Fruit fly (Drosophila melanogaster) whole organism, embryonic: Measurements from ENCODE around the gene Myo31DF.

Source experiments
- Atf6 ChIP-seq: fragments of 200-800 bp; sonication (Bioruptor generic); IDR thresholded peaks from 2 replicates; pipeline ENCODE4 v1.3.6; 2022; ENCODE audit warnings: missing biosample characterization, missing genetic modification characterization
- CG11723 ChIP-seq: fragments of 200-800 bp; sonication (Bioruptor generic); optimal IDR thresholded peaks from 2 replicates; lab custom pipeline; 2017; ENCODE audit warnings: missing biosample characterization, mild to moderate bottlenecking, missing genetic modification characterization
- CG12299 ChIP-seq: fragments of 200-800 bp; sonication (Bioruptor generic); optimal IDR thresholded peaks from 2 replicates; lab custom pipeline; 2018; ENCODE audit warnings: missing biosample characterization, mild to moderate bottlenecking, missing genetic modification characterization
- CG12769 ChIP-seq: fragments of 200-800 bp; sonication (Bioruptor generic); optimal IDR thresholded peaks from 2 replicates; lab custom pipeline; 2019; ENCODE audit warnings: missing biosample characterization, mild to moderate bottlenecking, missing genetic modification characterization, moderate library complexity
- CG13296 ChIP-seq: fragments of 200-800 bp; sonication (Bioruptor generic); optimal IDR thresholded peaks from 3 replicates; lab custom pipeline; 2018; ENCODE audit warnings: missing biosample characterization, mild to moderate bottlenecking, missing genetic modification characterization
- CG13775 ChIP-seq: fragments of 200-800 bp; sonication (Bioruptor generic); optimal IDR thresholded peaks from 3 replicates; lab custom pipeline; 2017; ENCODE audit warnings: missing biosample characterization, mild to moderate bottlenecking, missing genetic modification characterization
- CG14710 ChIP-seq: fragments of 200-800 bp; sonication (Bioruptor generic); optimal IDR thresholded peaks from 3 replicates; lab custom pipeline; 2019; ENCODE audit warnings: missing biosample characterization, mild to moderate bottlenecking, missing genetic modification characterization, moderate library complexity
- CG15269 ChIP-seq: fragments of 200-800 bp; sonication (Bioruptor generic); optimal IDR thresholded peaks from 2 replicates; lab custom pipeline; 2018; ENCODE audit warnings: missing biosample characterization, mild to moderate bottlenecking, missing genetic modification characterization, moderate library complexity
- CG1529 ChIP-seq: fragments of 200-800 bp; sonication (Bioruptor generic); optimal IDR thresholded peaks from 3 replicates; lab custom pipeline; 2018; ENCODE audit warnings: missing biosample characterization, missing genetic modification characterization
- CG2678 ChIP-seq: fragments of 200-800 bp; sonication (Bioruptor generic); optimal IDR thresholded peaks from 3 replicates; lab custom pipeline; 2019; ENCODE audit warnings: missing biosample characterization, mild to moderate bottlenecking, missing genetic modification characterization, moderate library complexity
- CG3065 ChIP-seq: fragments of 200-800 bp; sonication (Bioruptor generic); optimal IDR thresholded peaks from 2 replicates; lab custom pipeline; 2016; ENCODE audit warnings: missing biosample characterization, missing genetic modification characterization
- CG32532 ChIP-seq: fragments of 200-800 bp; sonication (Bioruptor generic); IDR thresholded peaks from 2 replicates; pipeline ENCODE4 v1.3.6; 2022; ENCODE audit warnings: missing biosample characterization, missing genetic modification characterization
- CG32772 ChIP-seq: fragments of 200-800 bp; sonication (Bioruptor generic); IDR thresholded peaks from 2 replicates; pipeline ENCODE4 v1.3.6; 2022; ENCODE audit warnings: missing biosample characterization, missing genetic modification characterization
- CG3281 ChIP-seq: fragments of 200-800 bp; sonication (Bioruptor generic); optimal IDR thresholded peaks from 3 replicates; lab custom pipeline; 2017; ENCODE audit warnings: missing biosample characterization, mild to moderate bottlenecking, missing genetic modification characterization
- CG6765 ChIP-seq: fragments of 200-800 bp; sonication (Bioruptor generic); optimal IDR thresholded peaks from 3 replicates; lab custom pipeline; 2017; ENCODE audit warnings: missing biosample characterization, mild to moderate bottlenecking, missing genetic modification characterization
- CG7372 ChIP-seq: fragments of 200-800 bp; sonication (Bioruptor generic); IDR thresholded peaks from 2 replicates; pipeline ENCODE4 v1.3.6; 2022; ENCODE audit warnings: missing biosample characterization, missing genetic modification characterization
- CG7963 ChIP-seq: fragments of 200-800 bp; sonication (Bioruptor generic); IDR thresholded peaks from 3 replicates; pipeline ENCODE4 v1.3.6; 2022; ENCODE audit warnings: missing biosample characterization, missing genetic modification characterization; ENCODE audit not compliant: partially characterized antibody
- CG8290 ChIP-seq, 3 experiments: fragments of 200-800 bp; sonication (Bioruptor generic); optimal IDR thresholded peaks; 2 replicates each; lab custom pipeline; 2016 to 2019; ENCODE audit warnings: missing biosample characterization in 3 of 3, missing genetic modification characterization in 3 of 3, mild to moderate bottlenecking in 2 of 3, moderate library complexity in 1 of 3
- CG8478 ChIP-seq: fragments of >200 bp; optimal IDR thresholded peaks from 2 replicates; lab custom pipeline; 2018
- CG8944 ChIP-seq: fragments of 200-800 bp; sonication (Bioruptor generic); optimal IDR thresholded peaks from 3 replicates; lab custom pipeline; 2016; ENCODE audit warnings: missing biosample characterization, missing genetic modification characterization
- CG9437 ChIP-seq: fragments of 200-800 bp; sonication (Bioruptor generic); optimal IDR thresholded peaks from 2 replicates; lab custom pipeline; 2018; ENCODE audit warnings: missing biosample characterization, mild to moderate bottlenecking, missing genetic modification characterization
- CG9876 ChIP-seq: fragments of 200-800 bp; sonication (Bioruptor generic); optimal IDR thresholded peaks from 2 replicates; lab custom pipeline; 2016; ENCODE audit warnings: missing biosample characterization, missing genetic modification characterization
- Chrac-16 ChIP-seq: fragments of 200-800 bp; sonication (Bioruptor generic); optimal IDR thresholded peaks from 3 replicates; lab custom pipeline; 2016; ENCODE audit warnings: missing biosample characterization, missing genetic modification characterization
- Dad ChIP-seq: fragments of 200-800 bp; sonication (Bioruptor generic); optimal IDR thresholded peaks from 3 replicates; lab custom pipeline; 2016; ENCODE audit warnings: missing biosample characterization, missing genetic modification characterization
- E2f2 ChIP-seq: fragments of 200-800 bp; sonication (Bioruptor generic); IDR thresholded peaks from 2 replicates; pipeline ENCODE4 v1.3.6; 2022; ENCODE audit warnings: missing biosample characterization, missing genetic modification characterization
- HLHmδ ChIP-seq: fragments of 200-800 bp; sonication (Bioruptor generic); optimal IDR thresholded peaks from 2 replicates; lab custom pipeline; 2018; ENCODE audit warnings: missing biosample characterization, mild to moderate bottlenecking, missing genetic modification characterization, moderate library complexity
- Hey ChIP-seq: fragments of 200-800 bp; sonication (Bioruptor generic); optimal IDR thresholded peaks from 3 replicates; lab custom pipeline; 2018; ENCODE audit warnings: missing biosample characterization, mild to moderate bottlenecking, missing genetic modification characterization
- MBD-R2 ChIP-seq: fragments of 200-800 bp; sonication (Bioruptor generic); IDR thresholded peaks from 2 replicates; pipeline ENCODE4 v1.3.6; 2022; ENCODE audit warnings: missing biosample characterization, missing genetic modification characterization
- Max ChIP-seq: fragments of 200-800 bp; sonication (Bioruptor generic); optimal IDR thresholded peaks from 2 replicates; lab custom pipeline; 2016; ENCODE audit warnings: missing biosample characterization, mild to moderate bottlenecking, missing genetic modification characterization
- NC2β ChIP-seq: fragments of 200-800 bp; sonication (Bioruptor generic); optimal IDR thresholded peaks from 2 replicates; lab custom pipeline; 2016; ENCODE audit warnings: missing biosample characterization, missing genetic modification characterization
- Nf-YA ChIP-seq: fragments of 200-800 bp; sonication (Bioruptor generic); IDR thresholded peaks from 2 replicates; pipeline ENCODE4 v1.3.6; 2022; ENCODE audit warnings: missing biosample characterization, missing genetic modification characterization
- al ChIP-seq: fragments of 200-800 bp; sonication (Bioruptor generic); IDR thresholded peaks from 2 replicates; pipeline ENCODE4 v1.3.6; 2022; ENCODE audit warnings: missing biosample characterization, missing genetic modification characterization
- bsh ChIP-seq, 2 experiments: fragments of 200-800 bp; sonication (Bioruptor generic); optimal IDR thresholded peaks; 2 replicates each; lab custom pipeline; 2017 to 2018; ENCODE audit warnings: mild to moderate bottlenecking in 2 of 2, missing biosample characterization in 2 of 2, missing genetic modification characterization in 2 of 2, moderate library complexity in 1 of 2
- cas ChIP-seq: fragments of 200-800 bp; sonication (Bioruptor generic); IDR thresholded peaks from 2 replicates; pipeline ENCODE4 v1.3.6; 2022; ENCODE audit warnings: missing biosample characterization, missing genetic modification characterization
- chinmo ChIP-seq: fragments of 200-800 bp; sonication (Bioruptor generic); IDR thresholded peaks from 4 replicates; pipeline ENCODE4 v1.3.6; 2022; ENCODE audit warnings: missing biosample characterization, missing genetic modification characterization; ENCODE audit not compliant: partially characterized antibody
- cwo ChIP-seq: fragments of 200-800 bp; sonication (Bioruptor generic); optimal IDR thresholded peaks from 3 replicates; lab custom pipeline; 2017; ENCODE audit warnings: missing biosample characterization, missing genetic modification characterization, mild to moderate bottlenecking, moderate library complexity, missing genetic modification reagents
- dpn ChIP-seq, 2 experiments: fragments of 200-800 bp; sonication (Bioruptor generic); optimal IDR thresholded peaks; 3 replicates each; lab custom pipeline; 2016; ENCODE audit warnings: missing biosample characterization in 2 of 2, missing genetic modification characterization in 2 of 2
- fd64A ChIP-seq: fragments of 200-800 bp; sonication (Bioruptor generic); optimal IDR thresholded peaks from 3 replicates; lab custom pipeline; 2018; ENCODE audit warnings: missing biosample characterization, mild to moderate bottlenecking, missing genetic modification characterization
- hth ChIP-seq: fragments of >200 bp; optimal IDR thresholded peaks from 2 replicates; lab custom pipeline; 2017; ENCODE audit warnings: inconsistent platforms
- jigr1 ChIP-seq: fragments of 200-800 bp; sonication (Bioruptor generic); IDR thresholded peaks from 3 replicates; pipeline ENCODE4 v1.3.6; 2022; ENCODE audit warnings: missing biosample characterization, missing genetic modification characterization
- jumu ChIP-seq: fragments of 200-800 bp; sonication (Bioruptor generic); optimal IDR thresholded peaks from 3 replicates; lab custom pipeline; 2016; ENCODE audit warnings: missing biosample characterization, missing genetic modification characterization
- lilli ChIP-seq: fragments of 200-800 bp; sonication (Bioruptor generic); optimal IDR thresholded peaks from 3 replicates; lab custom pipeline; 2016; ENCODE audit warnings: missing biosample characterization, missing genetic modification characterization
- nerfin-1 ChIP-seq: fragments of 200-800 bp; sonication (Bioruptor generic); optimal IDR thresholded peaks from 3 replicates; lab custom pipeline; 2019; ENCODE audit warnings: missing biosample characterization, mild to moderate bottlenecking, missing genetic modification characterization, moderate library complexity
- nerfin-2 ChIP-seq: fragments of 200-800 bp; sonication (Bioruptor generic); IDR thresholded peaks from 2 replicates; pipeline ENCODE4 v1.3.6; 2022; ENCODE audit warnings: missing biosample characterization, missing genetic modification characterization; ENCODE audit not compliant: partially characterized antibody
- sim ChIP-seq: fragments of 200-800 bp; sonication (Bioruptor generic); IDR thresholded peaks from 2 replicates; pipeline ENCODE4 v1.3.6; 2022; ENCODE audit warnings: missing biosample characterization, missing genetic modification characterization
- sqz ChIP-seq: fragments of 200-800 bp; sonication (Bioruptor generic); optimal IDR thresholded peaks from 3 replicates; lab custom pipeline; 2018; ENCODE audit warnings: missing biosample characterization, mild to moderate bottlenecking, missing genetic modification characterization
- sr ChIP-seq: fragments of 200-800 bp; sonication (Bioruptor generic); IDR thresholded peaks from 3 replicates; pipeline ENCODE4 v1.3.6; 2022; ENCODE audit warnings: missing biosample characterization, missing genetic modification characterization
- tna ChIP-seq: fragments of 200-800 bp; sonication (Bioruptor generic); IDR thresholded peaks from 2 replicates; pipeline ENCODE4 v1.3.6; 2022; ENCODE audit warnings: missing biosample characterization, missing genetic modification characterization; ENCODE audit not compliant: partially characterized antibody
- toy ChIP-seq: fragments of 200-800 bp; sonication (Bioruptor generic); IDR thresholded peaks from 2 replicates; pipeline ENCODE4 v1.3.6; 2022; ENCODE audit warnings: missing biosample characterization, missing genetic modification characterization
- zf30C ChIP-seq: fragments of 200-800 bp; sonication (Bioruptor generic); optimal IDR thresholded peaks from 3 replicates; lab custom pipeline; 2018; ENCODE audit warnings: missing biosample characterization, mild to moderate bottlenecking, missing genetic modification characterization

Myo31DF gene

dm6 chr2L:10474268-10474678, 32.3 kb downstream of the Myo31DF start, which contains the start of gene RluA-1 (continued):
- peak; percentile 97 for TF ChIP-seq CG9437 (GFP tag; lab: Kevin White, UChicago)
- TF ChIP-seq CG2678 (tag; lab: Kevin White, UChicago), result peak; percentile 100
- peak; percentile 100 for TF ChIP-seq CG15269 (tag; lab: Kevin White, UChicago)
- TF ChIP-seq Hey (tag; lab: Kevin White, UChicago), result peak; percentile 89
- peak; percentile 12 for TF ChIP-seq HLHmδ (GFP tag; lab: Kevin White, UChicago)
- peak; percentile 73; the same call in 2 of the 4 replicates for TF ChIP-seq chinmo
- TF ChIP-seq hth (lab: Kevin White, UChicago), result no peak
- TF ChIP-seq CG8478, result no peak
- peak; percentile 98 for TF ChIP-seq lilli (GFP tag; lab: Kevin White, UChicago)
- TF ChIP-seq Chrac-16 (GFP tag; lab: Kevin White, UChicago), result peak; percentile 99
- no peak; the same call in none of the 2 replicates for TF ChIP-seq nerfin-2
- TF ChIP-seq CG8290 (GFP tag; optimal IDR thresholded peaks at IDR 0.05; lab: Kevin White, UChicago), result peak; percentile 95
- peak; percentile 95 to 98 for TF ChIP-seq CG8290 (tag; optimal IDR thresholded peaks at IDR 0.05; lab: Kevin White, UChicago)
- peak; percentile 94 to 100 for TF ChIP-seq bsh (GFP tag; optimal IDR thresholded peaks at IDR 0.05; lab: Kevin White, UChicago)
- peak; percentile 98 for TF ChIP-seq cwo
- TF ChIP-seq Nf-YA (GFP tag; lab: Robert Waterston, UW), result peak; percentile 75
- peak; percentile 98 for TF ChIP-seq toy (GFP tag; lab: Robert Waterston, UW)
- TF ChIP-seq CG14710 (tag; lab: Kevin White, UChicago), result peak; percentile 99
- peak; percentile 98 for TF ChIP-seq CG12769
- peak; percentile 93 for TF ChIP-seq al (GFP tag; lab: Robert Waterston, UW)
- peak; percentile 97 for TF ChIP-seq Atf6 (GFP tag; lab: Robert Waterston, UW)
- peak; percentile 97 for TF ChIP-seq Dad (GFP tag; lab: Kevin White, UChicago)
- TF ChIP-seq CG11723 (GFP tag; lab: Kevin White, UChicago), result peak; percentile 99
- TF ChIP-seq sqz (GFP tag; lab: Kevin White, UChicago), result peak; percentile 99
- peak; percentile 38 for TF ChIP-seq zf30C
- peak; percentile 99 for TF ChIP-seq CG13296 (GFP tag; lab: Kevin White, UChicago)
- TF ChIP-seq tna (GFP tag; lab: Robert Waterston, UW), result peak; percentile 76
- TF ChIP-seq CG6765, result peak; percentile 98
- TF ChIP-seq CG32772 (GFP tag; lab: Robert Waterston, UW), result peak; percentile 99
- peak; percentile 98 for TF ChIP-seq fd64A (GFP tag; lab: Kevin White, UChicago)
- TF ChIP-seq MBD-R2 (GFP tag; lab: Robert Waterston, UW), result peak; percentile 73
- peak; percentile 99 for TF ChIP-seq CG1529 (GFP tag; lab: Kevin White, UChicago)
- TF ChIP-seq CG8944 (GFP tag; lab: Kevin White, UChicago), result peak; percentile 88
- peak; percentile 72 for TF ChIP-seq CG9876 (GFP tag; lab: Kevin White, UChicago)
- TF ChIP-seq jumu (GFP tag; lab: Kevin White, UChicago), result peak; percentile 84
- TF ChIP-seq sr (GFP tag; lab: Robert Waterston, UW), result peak; percentile 91
- TF ChIP-seq CG13775 (GFP tag; lab: Kevin White, UChicago), result peak; percentile 99
- TF ChIP-seq CG7963 (GFP tag; lab: Robert Waterston, UW), result 0 out of 3 replicates have a peak, but pooled peaks have one; percentile 48
- TF ChIP-seq CG7372, result peak; percentile 98
- peak; percentile 94 for TF ChIP-seq E2f2
- peak; percentile 92 to 99 for TF ChIP-seq dpn (GFP tag; optimal IDR thresholded peaks at IDR 0.05; lab: Kevin White, UChicago)
- TF ChIP-seq sim (GFP tag; lab: Robert Waterston, UW), result peak; percentile 99
- peak; percentile 99 for TF ChIP-seq Max
- peak; percentile 99 for TF ChIP-seq nerfin-1
- peak; percentile 99 for TF ChIP-seq CG3281 (GFP tag; lab: Kevin White, UChicago)
- peak; percentile 95 for TF ChIP-seq NC2β
- TF ChIP-seq CG32532 (GFP tag; lab: Robert Waterston, UW), result peak; percentile 99
- TF ChIP-seq cas (GFP tag; lab: Robert Waterston, UW), result peak; percentile 94
- peak; percentile 99 for TF ChIP-seq CG12299 (tag; lab: Kevin White, UChicago)
- peak; percentile 99 for TF ChIP-seq CG3065 (GFP tag; lab: Kevin White, UChicago)
- TF ChIP-seq jigr1, result peak; percentile 94
